Fruit fly (Drosophila melanogaster): ENCODE data around the gene beta-Spec.

beta-Spec gene

dm6 chrX:17713740-17714135 is 56.6 kb downstream of the beta-Spec start (continued):
- TF ChIP-seq CG33213 (GFP tag; optimal IDR thresholded peaks at IDR 0.05): peak; percentile 69
- TF ChIP-seq CG7745 (tag; optimal IDR thresholded peaks at IDR 0.05): no peak
- TF ChIP-seq eve (GFP tag; optimal IDR thresholded peaks at IDR 0.05): peak in 1 of 2 experiments; percentile 88
- TF ChIP-seq CG13296 (GFP tag; optimal IDR thresholded peaks at IDR 0.05): peak; percentile 54
- peak; percentile 61 for TF ChIP-seq CG12236 (GFP tag; optimal IDR thresholded peaks at IDR 0.05)
- peak; percentile 75 for TF ChIP-seq CG32532 (GFP tag; IDR thresholded peaks at IDR 0.05)
- TF ChIP-seq CG17829 (tag; optimal IDR thresholded peaks at IDR 0.05): peak; percentile 46
- TF ChIP-seq corto (GFP tag; optimal IDR thresholded peaks at IDR 0.05): no peak
- peak; percentile 89 for TF ChIP-seq HLH3B (GFP tag; IDR thresholded peaks at IDR 0.05)
- TF ChIP-seq Mrtf (GFP tag; IDR thresholded peaks at IDR 0.05): peak; percentile 74
- peak; percentile 28 for TF ChIP-seq Sox100B (GFP tag; optimal IDR thresholded peaks at IDR 0.05)
- TF ChIP-seq Poxn (GFP tag; IDR thresholded peaks at IDR 0.05): no peak
- TF ChIP-seq CG30403 (GFP tag; optimal IDR thresholded peaks at IDR 0.05): peak; percentile 51
- no peak for TF ChIP-seq nom (GFP tag; optimal IDR thresholded peaks at IDR 0.05)
- no peak for TF ChIP-seq CG8290 (GFP tag; optimal IDR thresholded peaks at IDR 0.05)
- TF ChIP-seq CG8290 (tag; optimal IDR thresholded peaks at IDR 0.05): peak in 1 of 2 experiments; percentile 90
- TF ChIP-seq CG17385 (GFP tag; optimal IDR thresholded peaks at IDR 0.05): peak; percentile 62
- peak; percentile 82 for TF ChIP-seq H15 (GFP tag; IDR thresholded peaks at IDR 0.05)
- peak; percentile 71 for TF ChIP-seq sim (GFP tag; IDR thresholded peaks at IDR 0.05)
- peak; percentile 8 for TF ChIP-seq TFAM (GFP tag; optimal IDR thresholded peaks at IDR 0.05)
- peak; percentile 81 for TF ChIP-seq Ptx1 (GFP tag; IDR thresholded peaks at IDR 0.05)
- TF ChIP-seq CG4617 (GFP tag; optimal IDR thresholded peaks at IDR 0.05; ENCODE audit: borderline replicate concordance): peak; percentile 30
- peak; percentile 71 for TF ChIP-seq CG8765 (GFP tag; IDR thresholded peaks at IDR 0.05)
- TF ChIP-seq Eip74EF (GFP tag; optimal IDR thresholded peaks at IDR 0.05): no peak
- TF ChIP-seq sens (GFP tag): peak; percentile 93
- peak; percentile 61 for TF ChIP-seq CG43689 (GFP tag; IDR thresholded peaks at IDR 0.05)
- TF ChIP-seq grau (tag; optimal IDR thresholded peaks at IDR 0.05): peak; percentile 95
- TF ChIP-seq CG2875 (GFP tag; optimal IDR thresholded peaks at IDR 0.05): peak; percentile 54
- no peak for TF ChIP-seq bbx (GFP tag; IDR thresholded peaks at IDR 0.05; ENCODE audit: partially characterized antibody)
- TF ChIP-seq Adf1 (GFP tag; IDR thresholded peaks at IDR 0.05): no peak
- TF ChIP-seq cato (GFP tag; optimal IDR thresholded peaks at IDR 0.05; ENCODE audit: borderline replicate concordance): peak; percentile 16
- no peak for TF ChIP-seq pfk (GFP tag; optimal IDR thresholded peaks at IDR 0.05)
- no peak for TF ChIP-seq CG17186 (GFP tag; optimal IDR thresholded peaks at IDR 0.05)
- peak; percentile 61 for TF ChIP-seq CG11085 (GFP tag; IDR thresholded peaks at IDR 0.05)
- peak; percentile 73 for TF ChIP-seq pum (GFP tag; optimal IDR thresholded peaks at IDR 0.05)
- TF ChIP-seq Sin3A (optimal IDR thresholded peaks at IDR 0.05): no peak
- no peak for TF ChIP-seq knrl (GFP tag; IDR thresholded peaks at IDR 0.05; ENCODE audit: partially characterized antibody)
- TF ChIP-seq Elba2 (GFP tag; optimal IDR thresholded peaks at IDR 0.05): no peak
- TF ChIP-seq CG2678 (tag; optimal IDR thresholded peaks at IDR 0.05): peak; percentile 71
- no peak for TF ChIP-seq disco-r (GFP tag; optimal IDR thresholded peaks at IDR 0.05)
- peak; percentile 48 for TF ChIP-seq Hr3 (GFP tag; optimal IDR thresholded peaks at IDR 0.05)
- TF ChIP-seq gsb (GFP tag; IDR thresholded peaks at IDR 0.05): peak; percentile 66
- TF ChIP-seq phol (tag; optimal IDR thresholded peaks at IDR 0.05): peak; percentile 50
- peak; percentile 6 for TF ChIP-seq CG15011 (GFP tag; optimal IDR thresholded peaks at IDR 0.05)
- TF ChIP-seq CG1529 (GFP tag; optimal IDR thresholded peaks at IDR 0.05): peak; percentile 54
- peak; percentile 52 for TF ChIP-seq CG14710 (tag; optimal IDR thresholded peaks at IDR 0.05)
- TF ChIP-seq insv (GFP tag; optimal IDR thresholded peaks at IDR 0.05): no peak
- peak; percentile 38 for TF ChIP-seq CG4282 (GFP tag; optimal IDR thresholded peaks at IDR 0.05)
- TF ChIP-seq tx (GFP tag; optimal IDR thresholded peaks at IDR 0.05): peak; percentile 66
- TF ChIP-seq CG4854 (GFP tag; optimal IDR thresholded peaks at IDR 0.05): peak; percentile 16
- peak; percentile 79 for TF ChIP-seq HLH54F (GFP tag; optimal IDR thresholded peaks at IDR 0.05)
